Worm (Caenorhabditis elegans) whole organism, L4 larva: Measurements from ENCODE around the gene B0252.5.

Source experiments
- F10B5.3 ChIP-seq: sonication (generic microtip); optimal IDR thresholded peaks from 2 replicates; lab custom pipeline; 2016; ENCODE audit warnings: mild to moderate bottlenecking, missing genetic modification characterization, missing compliant biosample characterization
- F37D6.2 ChIP-seq: sonication (generic microtip); optimal IDR thresholded peaks from 2 replicates; lab custom pipeline; 2016; ENCODE audit warnings: mild to moderate bottlenecking, missing genetic modification characterization, missing compliant biosample characterization
- aha-1 ChIP-seq: fragments of 150-350 bp; peaks from one replicate; lab custom pipeline; 2014; ENCODE audit warnings: missing biosample characterization, missing genetic modification characterization
- ama-1 ChIP-seq: fragments of 150-350 bp; optimal IDR thresholded peaks from 2 replicates; lab custom pipeline; 2014; ENCODE audit warnings: inconsistent platforms, mixed read lengths
- arid-1 ChIP-seq: fragments of 200-800 bp; sonication (Bioruptor generic); conservative IDR thresholded peaks from 2 replicates; pipeline ENCODE4 v1.3.6; 2022; ENCODE audit warnings: missing genetic modification reagents, missing genetic modification characterization, missing compliant biosample characterization
- ceh-20 ChIP-seq: fragments of 200-800 bp; sonication (Bioruptor generic); IDR thresholded peaks from 2 replicates; pipeline ENCODE4 v1.3.6; 2022; ENCODE audit warnings: missing genetic modification reagents, missing genetic modification characterization, missing compliant biosample characterization
- ctbp-1 ChIP-seq: fragments of 200-800 bp; sonication (Bioruptor generic); IDR thresholded peaks from 2 replicates; pipeline ENCODE4 v1.3.6; 2022; ENCODE audit warnings: missing genetic modification reagents, missing genetic modification characterization, missing compliant biosample characterization
- daf-12 ChIP-seq: fragments of 150-350 bp; optimal IDR thresholded peaks from 2 replicates; lab custom pipeline; 2014; ENCODE audit warnings: missing biosample characterization, missing genetic modification reagents, missing genetic modification characterization
- daf-16 ChIP-seq, 3 experiments: sonication (generic microtip); optimal IDR thresholded peaks; 2 replicates each; lab custom pipeline; 2016 to 2017; ENCODE audit warnings: missing genetic modification characterization in 3 of 3, missing genetic modification reagents in 3 of 3, mild to moderate bottlenecking in 2 of 3, missing compliant biosample characterization in 2 of 3, missing biosample characterization in 1 of 3, moderate library complexity in 1 of 3
- daf-8 ChIP-seq: fragments of 200-800 bp; sonication (Bioruptor generic); IDR thresholded peaks from 2 replicates; pipeline ENCODE4 v1.3.6; 2022; ENCODE audit warnings: missing genetic modification characterization, missing compliant biosample characterization
- dmd-6 ChIP-seq: fragments of 200-800 bp; sonication (Bioruptor generic); IDR thresholded peaks from 2 replicates; pipeline ENCODE4 v1.3.6; 2022; ENCODE audit warnings: missing genetic modification reagents, missing genetic modification characterization, missing compliant biosample characterization
- dmd-9 ChIP-seq: fragments of 200-800 bp; sonication (Bioruptor generic); IDR thresholded peaks from 2 replicates; pipeline ENCODE4 v1.3.6; 2022; ENCODE audit warnings: missing genetic modification reagents, missing genetic modification characterization, missing compliant biosample characterization
- egl-43 ChIP-seq: fragments of 200-800 bp; sonication (Bioruptor generic); IDR thresholded peaks from 2 replicates; pipeline ENCODE4 v1.3.6; 2022; ENCODE audit warnings: missing genetic modification reagents, missing genetic modification characterization, missing compliant biosample characterization
- gei-8 ChIP-seq: fragments of 200-800 bp; sonication (Bioruptor generic); optimal IDR thresholded peaks from 2 replicates; lab custom pipeline; 2018; ENCODE audit warnings: mild to moderate bottlenecking, missing genetic modification characterization, missing compliant biosample characterization
- hmg-1.1 ChIP-seq: fragments of 200-800 bp; sonication (Bioruptor generic); IDR thresholded peaks from 2 replicates; pipeline ENCODE4 v1.3.6; 2022; ENCODE audit warnings: missing genetic modification reagents, missing genetic modification characterization, missing compliant biosample characterization
- lim-7 ChIP-seq: fragments of 200-800 bp; sonication (Bioruptor generic); IDR thresholded peaks from 2 replicates; pipeline ENCODE4 v1.3.6; 2022; ENCODE audit warnings: missing genetic modification characterization, missing compliant biosample characterization
- lin-29 ChIP-seq: fragments of 200-800 bp; sonication (Bioruptor generic); IDR thresholded peaks from 2 replicates; pipeline ENCODE4 v1.3.6; 2022; ENCODE audit warnings: missing genetic modification reagents, missing genetic modification characterization, missing compliant biosample characterization
- lin-38 ChIP-seq: fragments of 200-800 bp; sonication (Bioruptor generic); IDR thresholded peaks from 2 replicates; pipeline ENCODE4 v1.3.6; 2022; ENCODE audit warnings: missing genetic modification reagents, missing genetic modification characterization, missing compliant biosample characterization
- lin-39 ChIP-seq: fragments of 150-350 bp; optimal IDR thresholded peaks from 2 replicates; lab custom pipeline; 2014; ENCODE audit warnings: missing biosample characterization, missing genetic modification reagents, missing genetic modification characterization
- madf-5 ChIP-seq, 2 experiments: fragments of 200-800 bp; sonication (Bioruptor generic); IDR thresholded peaks; 2 replicates each; pipeline ENCODE4 v1.3.6; 2022; ENCODE audit warnings: missing compliant biosample characterization in 2 of 2, missing genetic modification characterization in 2 of 2
- madf-9 ChIP-seq: fragments of 200-800 bp; sonication (Bioruptor generic); conservative IDR thresholded peaks from 2 replicates; pipeline ENCODE4 v1.3.6; 2022; ENCODE audit warnings: missing genetic modification reagents, missing genetic modification characterization, missing compliant biosample characterization
- mes-2 ChIP-seq: sonication (generic microtip); optimal IDR thresholded peaks from 2 replicates; lab custom pipeline; 2016; ENCODE audit warnings: missing genotype, mild to moderate bottlenecking, missing genetic modification characterization, missing compliant biosample characterization; ENCODE audit not compliant: poor library complexity, severe bottlenecking
- nhr-25 ChIP-seq: sonication (generic microtip); optimal IDR thresholded peaks from 2 replicates; lab custom pipeline; 2017; ENCODE audit warnings: missing genetic modification characterization, mild to moderate bottlenecking, missing compliant biosample characterization, antibody characterized with exemption, moderate library complexity, borderline replicate concordance; ENCODE audit not compliant: insufficient read depth
- nhr-28 ChIP-seq: fragments of 150-350 bp; optimal IDR thresholded peaks from 2 replicates; lab custom pipeline; 2014; ENCODE audit warnings: missing biosample characterization, missing genetic modification characterization
- nhr-42 ChIP-seq: fragments of 200-800 bp; sonication (Bioruptor generic); IDR thresholded peaks from 2 replicates; pipeline ENCODE4 v1.3.6; 2022; ENCODE audit warnings: missing genetic modification characterization, missing compliant biosample characterization
- set-16 ChIP-seq: fragments of 200-800 bp; sonication (Bioruptor generic); IDR thresholded peaks from 2 replicates; pipeline ENCODE4 v1.3.6; 2022; ENCODE audit warnings: missing genetic modification reagents, missing genetic modification characterization, missing compliant biosample characterization
- zfp-3 ChIP-seq: fragments of 200-800 bp; sonication (Bioruptor generic); conservative IDR thresholded peaks from 2 replicates; pipeline ENCODE4 v1.3.6; 2022; ENCODE audit warnings: missing genetic modification reagents, missing genetic modification characterization, missing compliant biosample characterization

Gene B0252.5

DNA sequence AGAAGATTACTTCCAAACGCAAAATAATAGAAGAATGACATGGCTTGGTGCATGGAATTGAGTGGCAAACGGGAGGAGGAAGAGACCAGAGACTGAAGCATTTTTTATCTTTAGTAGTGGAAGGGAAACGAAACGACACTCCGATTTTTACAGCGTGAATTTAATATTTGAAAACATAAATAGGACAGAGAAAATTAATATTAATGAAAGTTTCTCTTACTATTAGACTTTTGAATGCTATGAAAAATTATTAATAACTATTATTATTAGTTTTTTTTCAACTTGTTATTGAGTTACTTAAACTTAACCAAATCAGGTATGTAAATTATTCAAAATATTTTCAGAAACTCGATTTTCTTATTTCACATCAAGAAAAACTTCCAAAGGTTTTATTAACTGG is 38.6 kb downstream of the B0252.5 start, which contains the start of gene C44B7.7 (continued):
- TF ChIP-seq dmd-9, result no peak
- no peak for TF ChIP-seq daf-8 (GFP tag; lab: Robert Waterston, UW)
- no peak for TF ChIP-seq nhr-25 (tag; lab: Kevin White, UChicago)

ce11 chrII:6877881-6878280 is 40.8 kb downstream of the B0252.5 start:
- TF ChIP-seq lin-39 (tag; lab: Kevin White, UChicago) (no peak), daf-16 (GFP tag; optimal IDR thresholded peaks at IDR 0.05; lab: Kevin White, UChicago) (no peak), daf-16 (tag; optimal IDR thresholded peaks at IDR 0.05; lab: Kevin White, UChicago) (no peak), nhr-28 (tag; lab: Kevin White, UChicago) (peak; percentile 26)

DNA sequence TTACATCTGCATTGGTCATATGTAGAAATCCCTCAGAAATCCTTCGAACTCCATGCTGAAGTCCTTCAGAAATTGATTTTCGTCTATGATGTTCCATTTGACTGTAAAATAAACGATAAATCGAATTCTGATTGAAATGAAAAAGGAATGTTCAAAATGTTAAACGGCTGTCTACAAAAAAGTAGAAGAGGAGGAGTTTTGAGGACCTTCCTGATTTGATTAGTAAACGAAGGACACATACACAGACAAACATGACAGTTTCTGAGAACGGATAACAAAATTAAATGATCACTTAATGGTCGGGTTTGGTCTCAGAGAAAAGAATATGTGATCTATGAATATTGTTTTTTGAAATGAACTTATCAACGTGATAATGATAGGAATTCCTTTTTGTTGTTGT is 41.7 kb downstream of the B0252.5 start, which contains the start of gene slc-36.5:
Gene slc-36.5, minus strand, starts transcription at position 101 of the 400 bp plus-strand sequence.
- TF ChIP-seq hmg-1.1 (GFP tag; lab: Robert Waterston, UW) (no peak), ceh-20 (no peak), nhr-42 (GFP tag; lab: Robert Waterston, UW) (no peak), aha-1 (tag; lab: Kevin White, UChicago) (no peak), madf-9 (no peak), arid-1 (no peak), F37D6.2 (tag; lab: Kevin White, UChicago) (no peak), madf-5 (GFP tag; IDR thresholded peaks at IDR 0.05; lab: Robert Waterston, UW) (no peak), mes-2 (tag; lab: Kevin White, UChicago) (no peak), lin-38 (GFP tag; lab: Robert Waterston, UW) (no peak), daf-8 (GFP tag; lab: Robert Waterston, UW) (no peak), F10B5.3 (no peak), dmd-6 (GFP tag; lab: Robert Waterston, UW) (no peak), daf-12 (tag; lab: Kevin White, UChicago) (no peak), ama-1 (no peak), egl-43 (GFP tag; lab: Robert Waterston, UW) (no peak)

DNA sequence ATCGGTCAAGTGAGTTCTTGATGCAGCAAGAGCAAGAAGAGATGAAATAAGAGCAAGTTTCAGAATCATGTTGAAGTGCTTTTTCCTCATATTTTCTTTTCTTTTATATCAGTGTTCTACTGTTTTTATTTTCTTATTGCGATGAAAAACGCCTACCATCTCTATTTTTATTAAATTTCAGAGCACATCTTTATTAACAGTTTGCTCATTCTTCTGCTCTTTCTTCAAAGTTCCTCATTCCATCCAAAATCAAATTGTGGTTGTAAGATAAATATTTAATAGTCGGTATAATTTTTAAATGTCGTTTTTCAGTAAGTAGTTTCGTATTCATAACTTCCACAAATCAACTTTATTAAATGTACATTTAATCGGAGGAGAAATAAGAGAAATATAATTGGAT is 46.2 kb downstream of the B0252.5 start, which contains the start of gene C44B7.5:
Gene C44B7.5, minus strand, starts transcription at position 101 of the 400 bp plus-strand sequence.
- TF ChIP-seq lim-7 (GFP tag; lab: Robert Waterston, UW) (no peak), zfp-3 (GFP tag; lab: Robert Waterston, UW) (no peak), ceh-20 (no peak), lin-39 (tag; lab: Kevin White, UChicago) (no peak), madf-9 (no peak), F10B5.3 (no peak), set-16 (GFP tag; lab: Robert Waterston, UW) (no peak), ctbp-1 (GFP tag; lab: Robert Waterston, UW) (no peak), lin-29 (GFP tag; lab: Robert Waterston, UW) (no peak)

ce11 chrII:6870803-6871202 is 47.9 kb downstream of the B0252.5 start, which contains the start of gene clhm-1:
TSS of gene clhm-1 (minus strand) at chrII:6871009.
- peak in 1 of 2 experiments; percentile 21 for TF ChIP-seq daf-16 (GFP tag; optimal IDR thresholded peaks at IDR 0.05; lab: Kevin White, UChicago)
- no peak for TF ChIP-seq daf-16 (tag; optimal IDR thresholded peaks at IDR 0.05; lab: Kevin White, UChicago)
- no peak for TF ChIP-seq gei-8 (GFP tag; lab: Kevin White, UChicago)
- TF ChIP-seq, all 104 proteins: peak for 1
